Fruit fly (Drosophila melanogaster) whole organism, pupa: Measurements from ENCODE around the gene grn.
A peak's percentile ranks its signal among the peaks of the same experiment; 100 is the strongest.

Experiments
- CG10348 ChIP-seq: fragments of 200-800 bp; sonication (Bioruptor generic); IDR thresholded peaks from 2 replicates; pipeline ENCODE4 v1.3.6; 2022; ENCODE audit warnings: missing biosample characterization, missing genetic modification characterization
- CG12605 ChIP-seq: fragments of 200-800 bp; sonication (Bioruptor generic); IDR thresholded peaks from 2 replicates; pipeline ENCODE4 v1.3.6; 2022; ENCODE audit warnings: missing biosample characterization, missing genetic modification characterization
- CG34367 ChIP-seq: fragments of 200-800 bp; sonication (Bioruptor generic); optimal IDR thresholded peaks from 2 replicates; lab custom pipeline; 2018; ENCODE audit warnings: missing biosample characterization, mild to moderate bottlenecking, missing genetic modification characterization
- CG8301 ChIP-seq: fragments of 200-800 bp; sonication (Bioruptor generic); optimal IDR thresholded peaks from 2 replicates; lab custom pipeline; 2018; ENCODE audit warnings: missing biosample characterization, mild to moderate bottlenecking, missing genetic modification characterization
- Snoo ChIP-seq: fragments of 200-800 bp; sonication (Bioruptor generic); optimal IDR thresholded peaks from 3 replicates; lab custom pipeline; 2017; ENCODE audit warnings: missing biosample characterization, mild to moderate bottlenecking, missing genetic modification characterization, inconsistent platforms

DNA sequence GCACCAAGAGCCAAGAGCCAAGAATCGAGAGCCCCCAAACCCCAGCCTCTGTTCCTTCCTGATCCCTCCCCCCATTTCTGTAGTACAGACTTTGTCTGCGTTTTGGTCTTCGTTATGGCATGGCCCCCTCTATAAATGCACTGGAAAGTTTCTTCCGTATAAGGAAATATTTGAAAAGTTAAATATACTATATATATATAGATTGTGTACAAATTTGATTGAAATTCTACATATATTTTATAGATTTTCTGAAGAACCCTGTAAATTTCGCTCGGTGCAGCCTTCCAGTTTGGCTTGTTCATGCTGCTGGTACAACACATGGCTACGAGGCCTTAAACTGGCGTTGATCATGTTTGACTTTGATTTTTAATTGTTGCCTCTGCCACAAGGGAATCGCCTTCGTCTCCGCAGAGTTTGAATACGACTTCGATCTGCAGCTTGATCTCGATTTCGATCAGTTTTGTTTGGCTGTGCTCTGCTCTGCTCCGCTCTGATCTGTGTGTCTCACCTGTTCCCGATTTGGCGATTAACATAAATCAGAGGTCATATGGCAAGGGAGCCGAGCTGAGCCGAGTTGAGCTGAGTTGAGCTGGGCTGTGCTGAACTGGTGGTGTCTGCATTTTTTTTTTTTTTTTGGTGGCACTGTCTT is 27.2 kb downstream of the grn start:
- TF ChIP-seq Snoo (peak; percentile 60), CG8301 (tag; lab: Kevin White, UChicago) (peak; percentile 66), CG12605 (GFP tag; lab: Robert Waterston, UW) (peak; percentile 47; the same call in 1 of the 2 replicates), CG34367 (tag; lab: Kevin White, UChicago) (peak; percentile 31), CG10348 (GFP tag; lab: Robert Waterston, UW) (no peak)
